Fruit fly (Drosophila melanogaster) whole organism, embryonic: ENCODE data around the gene NijC.

Experiments
- Abd-B ChIP-seq: fragments of 200-800 bp; sonication (Bioruptor generic); optimal IDR thresholded peaks from 2 replicates; lab custom pipeline; 2018; ENCODE audit warnings: missing biosample characterization, mild to moderate bottlenecking, missing genetic modification characterization, moderate library complexity
- Aef1 ChIP-seq: fragments of 200-800 bp; sonication (Bioruptor generic); IDR thresholded peaks from 3 replicates; pipeline ENCODE4 v1.3.6; 2022; ENCODE audit warnings: missing biosample characterization, missing genetic modification characterization
- Asciz ChIP-seq: fragments of 200-800 bp; sonication (Bioruptor generic); optimal IDR thresholded peaks from 2 replicates; lab custom pipeline; 2017; ENCODE audit warnings: missing biosample characterization, mild to moderate bottlenecking, missing genetic modification characterization, missing genetic modification reagents
- Bdp1 ChIP-seq: fragments of 200-800 bp; sonication (Bioruptor generic); optimal IDR thresholded peaks from 3 replicates; lab custom pipeline; 2016; ENCODE audit warnings: missing biosample characterization, missing genetic modification characterization
- CG12236 ChIP-seq: fragments of 200-800 bp; sonication (Bioruptor generic); optimal IDR thresholded peaks from 2 replicates; lab custom pipeline; 2016; ENCODE audit warnings: missing biosample characterization, missing genetic modification characterization
- CG13424 ChIP-seq: fragments of 200-800 bp; sonication (Bioruptor generic); optimal IDR thresholded peaks from 2 replicates; lab custom pipeline; 2019; ENCODE audit warnings: missing biosample characterization, mild to moderate bottlenecking, missing genetic modification characterization, moderate library complexity
- CG13894 ChIP-seq: fragments of 200-800 bp; sonication (Bioruptor generic); optimal IDR thresholded peaks from 3 replicates; lab custom pipeline; 2018; ENCODE audit warnings: missing biosample characterization, mild to moderate bottlenecking, missing genetic modification characterization, moderate library complexity
- CG16815 ChIP-seq: fragments of 200-800 bp; sonication (Bioruptor generic); optimal IDR thresholded peaks from 3 replicates; lab custom pipeline; 2017; ENCODE audit warnings: missing biosample characterization, mild to moderate bottlenecking, missing genetic modification characterization
- CG17359 ChIP-seq: fragments of 200-800 bp; sonication (Bioruptor generic); optimal IDR thresholded peaks from 3 replicates; lab custom pipeline; 2018; ENCODE audit warnings: missing biosample characterization, mild to moderate bottlenecking, missing genetic modification characterization, moderate library complexity
- CG18476 ChIP-seq: fragments of 200-800 bp; sonication (Bioruptor generic); optimal IDR thresholded peaks from 2 replicates; lab custom pipeline; 2016; ENCODE audit warnings: missing biosample characterization, mild to moderate bottlenecking, missing genetic modification characterization
- CG18764 ChIP-seq: fragments of 200-800 bp; sonication (Bioruptor generic); optimal IDR thresholded peaks from 3 replicates; lab custom pipeline; 2016; ENCODE audit warnings: missing biosample characterization, missing genetic modification characterization
- CG2889 ChIP-seq: fragments of 200-800 bp; sonication (Bioruptor generic); IDR thresholded peaks from 3 replicates; pipeline ENCODE4 v1.3.6; 2022; ENCODE audit warnings: missing biosample characterization, missing genetic modification characterization
- CG34224 ChIP-seq: fragments of 200-800 bp; sonication (Bioruptor generic); IDR thresholded peaks from 3 replicates; pipeline ENCODE4 v1.3.6; 2022; ENCODE audit warnings: missing biosample characterization, missing genetic modification characterization; ENCODE audit not compliant: partially characterized antibody
- CG42726 ChIP-seq: fragments of 200-800 bp; sonication (Bioruptor generic); IDR thresholded peaks from 2 replicates; pipeline ENCODE4 v1.3.6; 2022; ENCODE audit warnings: missing biosample characterization, missing genetic modification characterization; ENCODE audit not compliant: partially characterized antibody
- CG4617 ChIP-seq: fragments of 200-800 bp; sonication (Bioruptor generic); optimal IDR thresholded peaks from 3 replicates; lab custom pipeline; 2016; ENCODE audit warnings: missing biosample characterization, missing genetic modification characterization, borderline replicate concordance
- CG6765 ChIP-seq: fragments of 200-800 bp; sonication (Bioruptor generic); optimal IDR thresholded peaks from 3 replicates; lab custom pipeline; 2017; ENCODE audit warnings: missing biosample characterization, mild to moderate bottlenecking, missing genetic modification characterization
- CG6854 ChIP-seq: fragments of 200-800 bp; sonication (Bioruptor generic); optimal IDR thresholded peaks from 3 replicates; lab custom pipeline; 2017; ENCODE audit warnings: missing biosample characterization, mild to moderate bottlenecking, missing genetic modification characterization
- CG8089 ChIP-seq: fragments of 200-800 bp; sonication (Bioruptor generic); optimal IDR thresholded peaks from 3 replicates; lab custom pipeline; 2016; ENCODE audit warnings: missing biosample characterization, missing genetic modification characterization
- CG8290 ChIP-seq, 3 experiments: fragments of 200-800 bp; sonication (Bioruptor generic); optimal IDR thresholded peaks; 2 replicates each; lab custom pipeline; 2016 to 2019; ENCODE audit warnings: missing biosample characterization in 3 of 3, missing genetic modification characterization in 3 of 3, mild to moderate bottlenecking in 2 of 3, moderate library complexity in 1 of 3
- CoRest ChIP-seq: fragments of 200-800 bp; sonication (Bioruptor generic); optimal IDR thresholded peaks from 3 replicates; lab custom pipeline; 2018; ENCODE audit warnings: missing biosample characterization, mild to moderate bottlenecking, missing genetic modification characterization, moderate library complexity
- Deaf1 ChIP-seq: fragments of 200-800 bp; optimal IDR thresholded peaks from 3 replicates; lab custom pipeline; 2019; ENCODE audit warnings: missing biosample characterization, mild to moderate bottlenecking, missing genetic modification characterization, moderate library complexity
- Dfd ChIP-seq, 2 experiments: fragments of >200 bp; optimal IDR thresholded peaks; 2 replicates each; lab custom pipeline; 2017; ENCODE audit warnings: missing biosample characterization in 2 of 2, missing genetic modification characterization in 2 of 2
- Doc2 ChIP-seq: fragments of 200-800 bp; sonication (Bioruptor generic); IDR thresholded peaks from 2 replicates; pipeline ENCODE4 v1.3.6; 2022; ENCODE audit warnings: missing biosample characterization, missing genetic modification characterization
- HLH3B ChIP-seq: fragments of 200-800 bp; sonication (Bioruptor generic); IDR thresholded peaks from 2 replicates; pipeline ENCODE4 v1.3.6; 2022; ENCODE audit warnings: missing biosample characterization, missing genetic modification characterization
- Hr3 ChIP-seq: fragments of 200-800 bp; sonication (Bioruptor generic); optimal IDR thresholded peaks from 3 replicates; lab custom pipeline; 2016; ENCODE audit warnings: missing biosample characterization, missing genetic modification characterization
- Hr78 ChIP-seq, 2 experiments: fragments of 200-800 bp in 1 of 2; fragments of >200 bp in 1 of 2; sonication (Bioruptor generic) in 1 of 2; optimal IDR thresholded peaks; 2 replicates each; lab custom pipeline; 2017 to 2019; ENCODE audit warnings: missing biosample characterization in 2 of 2, missing genetic modification characterization in 2 of 2, mild to moderate bottlenecking in 1 of 2, moderate library complexity in 1 of 2
- Lim3 ChIP-seq: fragments of 200-800 bp; sonication (Bioruptor generic); IDR thresholded peaks from 2 replicates; pipeline ENCODE4 v1.3.6; 2022; ENCODE audit warnings: missing biosample characterization, missing genetic modification characterization
- Opbp ChIP-seq: fragments of 200-800 bp; sonication (Bioruptor generic); IDR thresholded peaks from 3 replicates; pipeline ENCODE4 v1.3.6; 2022; ENCODE audit warnings: missing biosample characterization, missing genetic modification characterization; ENCODE audit not compliant: partially characterized antibody
- Ravus ChIP-seq: fragments of 200-800 bp; sonication (Bioruptor generic); IDR thresholded peaks from 2 replicates; pipeline ENCODE4 v1.3.6; 2022; ENCODE audit warnings: missing biosample characterization, missing genetic modification characterization
- Sin3A ChIP-seq: fragments of >200 bp; optimal IDR thresholded peaks from 2 replicates; lab custom pipeline; 2018
- Xbp1 ChIP-seq: fragments of 200-800 bp; sonication (Bioruptor generic); optimal IDR thresholded peaks from 3 replicates; lab custom pipeline; 2016; ENCODE audit warnings: missing biosample characterization, mild to moderate bottlenecking, missing genetic modification characterization
- chm ChIP-seq: fragments of 200-800 bp; sonication (Bioruptor generic); IDR thresholded peaks from 2 replicates; pipeline ENCODE4 v1.3.6; 2022; ENCODE audit warnings: missing biosample characterization, missing genetic modification characterization
- chn ChIP-seq: fragments of 200-800 bp; sonication (Bioruptor generic); optimal IDR thresholded peaks from 2 replicates; lab custom pipeline; 2016; ENCODE audit warnings: missing biosample characterization, missing genetic modification characterization
- ci ChIP-seq: fragments of 200-800 bp; sonication (Bioruptor generic); IDR thresholded peaks from 3 replicates; pipeline ENCODE4 v1.3.6; 2022; ENCODE audit warnings: missing biosample characterization, missing genetic modification characterization
- crol ChIP-seq: fragments of 200-800 bp; sonication (Bioruptor generic); IDR thresholded peaks from 2 replicates; pipeline ENCODE4 v1.3.6; 2022; ENCODE audit warnings: missing biosample characterization, missing genetic modification characterization
- crp ChIP-seq, 2 experiments: fragments of 200-800 bp; sonication (Bioruptor generic); optimal IDR thresholded peaks; 2 replicates in 1 of 2; 3 replicates in 1 of 2; lab custom pipeline; 2017; ENCODE audit warnings: missing biosample characterization in 2 of 2, missing genetic modification characterization in 2 of 2, mild to moderate bottlenecking in 1 of 2, moderate library complexity in 1 of 2
- fd102C ChIP-seq: fragments of 200-800 bp; sonication (Bioruptor generic); optimal IDR thresholded peaks from 2 replicates; lab custom pipeline; 2018; ENCODE audit warnings: missing biosample characterization, mild to moderate bottlenecking, missing genetic modification characterization, moderate library complexity
- gcm ChIP-seq: fragments of 200-800 bp; sonication (Bioruptor generic); optimal IDR thresholded peaks from 2 replicates; lab custom pipeline; 2019; ENCODE audit warnings: missing biosample characterization, mild to moderate bottlenecking, missing genetic modification characterization, moderate library complexity
- ham ChIP-seq: fragments of 200-800 bp; sonication (Bioruptor generic); IDR thresholded peaks from 2 replicates; pipeline ENCODE4 v1.3.6; 2022; ENCODE audit warnings: missing biosample characterization, missing genetic modification characterization
- jing ChIP-seq: fragments of 200-800 bp; sonication (Bioruptor generic); optimal IDR thresholded peaks from 2 replicates; lab custom pipeline; 2018; ENCODE audit warnings: missing biosample characterization, mild to moderate bottlenecking, missing genetic modification characterization
- nerfin-1 ChIP-seq: fragments of 200-800 bp; sonication (Bioruptor generic); optimal IDR thresholded peaks from 3 replicates; lab custom pipeline; 2019; ENCODE audit warnings: missing biosample characterization, mild to moderate bottlenecking, missing genetic modification characterization, moderate library complexity
- nom ChIP-seq: fragments of 200-800 bp; sonication (Bioruptor generic); optimal IDR thresholded peaks from 2 replicates; lab custom pipeline; 2017; ENCODE audit warnings: missing biosample characterization, missing genetic modification characterization, mild to moderate bottlenecking, moderate library complexity, missing genetic modification reagents
- onecut ChIP-seq: fragments of 200-800 bp; sonication (Bioruptor generic); IDR thresholded peaks from 2 replicates; pipeline ENCODE4 v1.3.6; 2022; ENCODE audit warnings: missing biosample characterization, missing genetic modification characterization
- peb ChIP-seq: fragments of 200-800 bp; sonication (Bioruptor generic); IDR thresholded peaks from 2 replicates; pipeline ENCODE4 v1.3.6; 2022; ENCODE audit warnings: missing biosample characterization, missing genetic modification characterization
- pros ChIP-seq: fragments of 200-800 bp; sonication (Bioruptor generic); optimal IDR thresholded peaks from 3 replicates; lab custom pipeline; 2019; ENCODE audit warnings: missing biosample characterization, mild to moderate bottlenecking, missing genetic modification characterization, moderate library complexity
- shn ChIP-seq: fragments of 200-800 bp; sonication (Bioruptor generic); optimal IDR thresholded peaks from 3 replicates; lab custom pipeline; 2016; ENCODE audit warnings: missing biosample characterization, missing genetic modification characterization
- sisA ChIP-seq: fragments of 200-800 bp; sonication (Bioruptor generic); IDR thresholded peaks from 2 replicates; pipeline ENCODE4 v1.3.6; 2022; ENCODE audit warnings: missing biosample characterization, missing genetic modification characterization
- stwl ChIP-seq: fragments of 200-800 bp; sonication (Bioruptor generic); optimal IDR thresholded peaks from 3 replicates; lab custom pipeline; 2018; ENCODE audit warnings: missing biosample characterization, mild to moderate bottlenecking, missing genetic modification characterization, moderate library complexity
- tll ChIP-seq, 2 experiments: fragments of 200-800 bp in 1 of 2; fragments of >200 bp in 1 of 2; sonication (Bioruptor generic) in 1 of 2; optimal IDR thresholded peaks; 2 replicates each; lab custom pipeline; 2017 to 2019; ENCODE audit warnings: missing biosample characterization in 2 of 2, missing genetic modification characterization in 2 of 2, mild to moderate bottlenecking in 1 of 2, moderate library complexity in 1 of 2

The NijC gene

dm6 chr3R:12647348-12647747 lies 47.6 kb upstream of the NijC start (continued):
- TF ChIP-seq Hr78 (GFP tag; optimal IDR thresholded peaks at IDR 0.05; lab: Kevin White, UChicago): no peak
- TF ChIP-seq crol (GFP tag; lab: Robert Waterston, UW): peak; percentile 63
- no peak for TF ChIP-seq fd102C
- TF ChIP-seq CG34224 (GFP tag; lab: Robert Waterston, UW): no peak
- TF ChIP-seq CG8290 (GFP tag; optimal IDR thresholded peaks at IDR 0.05; lab: Kevin White, UChicago): no peak
- peak in 1 of 2 experiments; percentile 5 for TF ChIP-seq CG8290 (tag; optimal IDR thresholded peaks at IDR 0.05; lab: Kevin White, UChicago)
- no peak for TF ChIP-seq shn (GFP tag; lab: Kevin White, UChicago)
- TF ChIP-seq CG6765 (GFP tag; lab: Kevin White, UChicago): no peak
- no peak for TF ChIP-seq sisA (GFP tag; lab: Robert Waterston, UW)
- TF ChIP-seq Asciz (GFP tag; lab: Kevin White, UChicago): no peak
- TF ChIP-seq CG8089 (GFP tag; lab: Kevin White, UChicago): no peak
- no peak for TF ChIP-seq CG6854 (GFP tag; lab: Kevin White, UChicago)
- TF ChIP-seq CG13894 (tag; lab: Kevin White, UChicago): peak; percentile 61
- TF ChIP-seq CG42726 (GFP tag; lab: Robert Waterston, UW): no peak

dm6 chr3R:12647954-12648353 lies 47.0 kb upstream of the NijC start, which contains the start of gene Dtg:
TSS of gene Dtg (plus strand) at chr3R:12648058.
- TF ChIP-seq Aef1 (GFP tag; lab: Robert Waterston, UW) (no peak), Doc2 (GFP tag; lab: Robert Waterston, UW) (no peak), jing (GFP tag; lab: Kevin White, UChicago) (no peak), tll (GFP tag; optimal IDR thresholded peaks at IDR 0.05; lab: Kevin White, UChicago) (peak in 1 of 2 experiments; percentile 93), nerfin-1 (tag; lab: Kevin White, UChicago) (no peak), gcm (GFP tag; lab: Kevin White, UChicago) (no peak), CG18764 (GFP tag; lab: Kevin White, UChicago) (no peak), CG12236 (GFP tag; lab: Kevin White, UChicago) (no peak), Ravus (GFP tag; lab: Robert Waterston, UW) (no peak), CG4617 (GFP tag; lab: Kevin White, UChicago) (no peak), CG17359 (tag; lab: Kevin White, UChicago) (no peak), onecut (GFP tag; lab: Robert Waterston, UW) (no peak), chn (GFP tag; lab: Kevin White, UChicago) (no peak), Dfd (GFP tag; optimal IDR thresholded peaks at IDR 0.05; lab: Kevin White, UChicago) (no peak), Deaf1 (tag; lab: Kevin White, UChicago) (peak; percentile 30), Hr3 (GFP tag; lab: Kevin White, UChicago) (no peak), Opbp (GFP tag; lab: Robert Waterston, UW) (0 out of 3 replicates have a peak, but pooled peaks have one; percentile 24), Sin3A (no peak), ci (0 out of 3 replicates have a peak, but pooled peaks have one; percentile 52), Abd-B (GFP tag; lab: Kevin White, UChicago) (no peak), crp (GFP tag; optimal IDR thresholded peaks at IDR 0.05; lab: Kevin White, UChicago) (peak in 1 of 2 experiments; percentile 14), Lim3 (no peak), peb (GFP tag; lab: Robert Waterston, UW) (no peak), stwl (no peak), CoRest (tag; lab: Kevin White, UChicago) (no peak), Xbp1 (GFP tag; lab: Kevin White, UChicago) (no peak), Bdp1 (no peak), pros (GFP tag; lab: Kevin White, UChicago) (peak; percentile 65), chm (no peak), ham (no peak), nom (GFP tag; lab: Kevin White, UChicago) (peak; percentile 18), HLH3B (GFP tag; lab: Robert Waterston, UW) (no peak), CG13424 (tag; lab: Kevin White, UChicago) (no peak), CG16815 (GFP tag; lab: Kevin White, UChicago) (no peak), CG2889 (GFP tag; lab: Robert Waterston, UW) (no peak), CG18476 (GFP tag; lab: Kevin White, UChicago) (no peak)
